Fruit fly (Drosophila melanogaster) Kc167 (cell line): ENCODE measurements around the gene Cipc.

Experiments
- Myc ChIP-seq: fragments of >200 bp; optimal IDR thresholded peaks from 2 replicates; lab custom pipeline; 2017; ENCODE audit warnings: missing external identifiers
- insv ChIP-seq: fragments of >200 bp; optimal IDR thresholded peaks from 3 replicates; lab custom pipeline; 2018; ENCODE audit warnings: missing external identifiers
- psq ChIP-seq: fragments of >200 bp; optimal IDR thresholded peaks from 2 replicates; lab custom pipeline; 2017; ENCODE audit warnings: missing external identifiers

DNA sequence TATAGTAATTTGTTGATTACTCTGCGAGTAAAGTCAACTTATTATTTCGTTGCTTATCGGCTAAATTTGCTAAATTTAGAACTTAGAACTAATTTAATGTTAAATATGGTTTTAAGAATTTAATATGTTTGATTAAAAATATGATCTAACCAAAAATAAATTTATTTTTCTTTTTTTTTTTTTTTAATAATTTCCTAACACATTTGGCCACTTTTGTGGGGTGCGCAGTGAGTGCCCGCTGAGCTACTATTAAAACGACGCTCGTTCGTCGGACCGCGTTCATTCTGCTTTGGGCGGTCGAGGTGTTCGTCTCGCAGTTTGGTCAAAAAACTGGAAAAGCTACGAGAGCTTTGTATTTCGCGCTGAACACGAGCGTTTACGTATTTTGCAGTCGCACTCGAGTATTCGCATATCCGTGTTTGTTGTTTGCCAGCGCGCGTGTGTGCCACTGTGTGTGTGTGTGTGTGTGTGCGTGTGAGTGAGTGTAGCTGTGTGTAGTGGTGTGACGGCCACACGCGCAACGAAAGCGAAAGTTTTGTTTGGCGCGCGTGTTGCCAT lies at the start of gene Cipc:
- TF ChIP-seq psq (lab: Kevin White, UChicago) (no peak), Myc (lab: Kevin White, UChicago) (no peak), insv (lab: Kevin White, UChicago) (no peak)
